Fruit fly (Drosophila melanogaster) whole organism, embryonic: ENCODE measurements around the gene bb8.
A peak's percentile ranks its signal among the peaks of the same experiment; 100 is the strongest.

Experiments used
- BtbVII ChIP-seq: fragments of 200-800 bp; sonication (Bioruptor generic); optimal IDR thresholded peaks from 3 replicates; lab custom pipeline; 2017; ENCODE audit warnings: missing biosample characterization, mild to moderate bottlenecking, missing genetic modification characterization
- CG10321 ChIP-seq: fragments of 200-800 bp; sonication (Bioruptor generic); IDR thresholded peaks from 2 replicates; pipeline ENCODE4 v1.3.6; 2022; ENCODE audit warnings: missing biosample characterization, missing genetic modification characterization
- CG11093 ChIP-seq: fragments of 200-800 bp; sonication (Bioruptor generic); IDR thresholded peaks from 3 replicates; pipeline ENCODE4 v1.3.6; 2022; ENCODE audit warnings: missing biosample characterization, missing genetic modification characterization
- CG12155 ChIP-seq: fragments of 200-800 bp; sonication (Bioruptor generic); optimal IDR thresholded peaks from 3 replicates; lab custom pipeline; 2016; ENCODE audit warnings: missing biosample characterization, missing genetic modification characterization
- CG13287 ChIP-seq: fragments of 200-800 bp; sonication (Bioruptor generic); IDR thresholded peaks from 2 replicates; pipeline ENCODE4 v1.3.6; 2022; ENCODE audit warnings: missing biosample characterization, missing genetic modification characterization; ENCODE audit not compliant: partially characterized antibody
- CG1603 ChIP-seq: fragments of 200-800 bp; sonication (Bioruptor generic); optimal IDR thresholded peaks from 2 replicates; lab custom pipeline; 2019; ENCODE audit warnings: missing biosample characterization, mild to moderate bottlenecking, missing genetic modification characterization, moderate library complexity
- CG16779 ChIP-seq: fragments of 200-800 bp; sonication (Bioruptor generic); IDR thresholded peaks from 2 replicates; pipeline ENCODE4 v1.3.6; 2022; ENCODE audit warnings: missing biosample characterization, missing genetic modification characterization
- CG1832 ChIP-seq: fragments of 200-800 bp; sonication (Bioruptor generic); optimal IDR thresholded peaks from 2 replicates; lab custom pipeline; 2017; ENCODE audit warnings: missing biosample characterization, mild to moderate bottlenecking, missing genetic modification characterization, inconsistent platforms
- CG18599 ChIP-seq: fragments of 200-800 bp; sonication (Bioruptor generic); optimal IDR thresholded peaks from 3 replicates; lab custom pipeline; 2017; ENCODE audit warnings: missing biosample characterization, missing genetic modification characterization, mild to moderate bottlenecking, moderate library complexity, missing genetic modification reagents
- CG2712 ChIP-seq: fragments of 200-800 bp; optimal IDR thresholded peaks from 3 replicates; lab custom pipeline; 2019; ENCODE audit warnings: missing biosample characterization, mild to moderate bottlenecking, missing genetic modification characterization, moderate library complexity
- CG32532 ChIP-seq: fragments of 200-800 bp; sonication (Bioruptor generic); IDR thresholded peaks from 2 replicates; pipeline ENCODE4 v1.3.6; 2022; ENCODE audit warnings: missing biosample characterization, missing genetic modification characterization
- CG34376 ChIP-seq: fragments of 200-800 bp; sonication (Bioruptor generic); optimal IDR thresholded peaks from 2 replicates; lab custom pipeline; 2018; ENCODE audit warnings: missing biosample characterization, mild to moderate bottlenecking, missing genetic modification characterization
- CG34422 ChIP-seq: fragments of 200-800 bp; sonication (Bioruptor generic); IDR thresholded peaks from 3 replicates; pipeline ENCODE4 v1.3.6; 2022; ENCODE audit warnings: missing biosample characterization, missing genetic modification characterization
- CG4360 ChIP-seq: fragments of 200-800 bp; sonication (Bioruptor generic); IDR thresholded peaks from 2 replicates; pipeline ENCODE4 v1.3.6; 2022; ENCODE audit warnings: missing biosample characterization, missing genetic modification characterization
- CG4424 ChIP-seq: fragments of 200-800 bp; sonication (Bioruptor generic); optimal IDR thresholded peaks from 3 replicates; lab custom pipeline; 2016; ENCODE audit warnings: missing biosample characterization, missing genetic modification characterization
- CG6854 ChIP-seq: fragments of 200-800 bp; sonication (Bioruptor generic); optimal IDR thresholded peaks from 3 replicates; lab custom pipeline; 2017; ENCODE audit warnings: missing biosample characterization, mild to moderate bottlenecking, missing genetic modification characterization
- CG7372 ChIP-seq: fragments of 200-800 bp; sonication (Bioruptor generic); IDR thresholded peaks from 2 replicates; pipeline ENCODE4 v1.3.6; 2022; ENCODE audit warnings: missing biosample characterization, missing genetic modification characterization
- CG8089 ChIP-seq: fragments of 200-800 bp; sonication (Bioruptor generic); optimal IDR thresholded peaks from 3 replicates; lab custom pipeline; 2016; ENCODE audit warnings: missing biosample characterization, missing genetic modification characterization
- CG9609 ChIP-seq: fragments of 200-800 bp; sonication (Bioruptor generic); optimal IDR thresholded peaks from 3 replicates; lab custom pipeline; 2016; ENCODE audit warnings: missing biosample characterization, missing genetic modification characterization
- E2f1 ChIP-seq: fragments of 200-800 bp; sonication (Bioruptor generic); IDR thresholded peaks from 2 replicates; pipeline ENCODE4 v1.3.6; 2022; ENCODE audit warnings: missing biosample characterization, missing genetic modification characterization
- ERR ChIP-seq: fragments of 200-800 bp; sonication (Bioruptor generic); optimal IDR thresholded peaks from 2 replicates; lab custom pipeline; 2016; ENCODE audit warnings: missing biosample characterization, missing genetic modification characterization
- Fer1 ChIP-seq: fragments of 200-800 bp; sonication (Bioruptor generic); optimal IDR thresholded peaks from 2 replicates; lab custom pipeline; 2017; ENCODE audit warnings: missing biosample characterization, mild to moderate bottlenecking, missing genetic modification characterization
- GATAe ChIP-seq: fragments of 200-800 bp; sonication (Bioruptor generic); conservative IDR thresholded peaks from 2 replicates; pipeline ENCODE4 v1.3.6; 2022; ENCODE audit warnings: missing biosample characterization, missing genetic modification characterization
- HLH3B ChIP-seq: fragments of 200-800 bp; sonication (Bioruptor generic); IDR thresholded peaks from 2 replicates; pipeline ENCODE4 v1.3.6; 2022; ENCODE audit warnings: missing biosample characterization, missing genetic modification characterization
- HmgZ ChIP-seq: fragments of 200-800 bp; sonication (Bioruptor generic); optimal IDR thresholded peaks from 2 replicates; lab custom pipeline; 2018; ENCODE audit warnings: missing biosample characterization, mild to moderate bottlenecking, missing genetic modification characterization
- Jarid2 ChIP-seq: fragments of 200-800 bp; sonication (Bioruptor generic); optimal IDR thresholded peaks from 3 replicates; lab custom pipeline; 2017; ENCODE audit warnings: mild to moderate bottlenecking, missing biosample characterization, missing genetic modification reagents, missing genetic modification characterization
- Mrtf ChIP-seq: fragments of 200-800 bp; sonication (Bioruptor generic); IDR thresholded peaks from 3 replicates; pipeline ENCODE4 v1.3.6; 2022; ENCODE audit warnings: missing biosample characterization, missing genetic modification characterization
- Opbp ChIP-seq: fragments of 200-800 bp; sonication (Bioruptor generic); IDR thresholded peaks from 3 replicates; pipeline ENCODE4 v1.3.6; 2022; ENCODE audit warnings: missing biosample characterization, missing genetic modification characterization; ENCODE audit not compliant: partially characterized antibody
- Side ChIP-seq: fragments of 200-800 bp; sonication (Bioruptor generic); optimal IDR thresholded peaks from 2 replicates; lab custom pipeline; 2016; ENCODE audit warnings: missing biosample characterization, missing genetic modification characterization
- Stat92E ChIP-seq, 3 experiments: fragments of >200 bp in 2 of 3; fragments of 200-800 bp in 1 of 3; sonication (Bioruptor generic) in 1 of 3; optimal IDR thresholded peaks; 2 replicates each; lab custom pipeline; 2017 to 2019; ENCODE audit warnings: missing biosample characterization in 3 of 3, missing genetic modification characterization in 3 of 3, mild to moderate bottlenecking in 1 of 3, moderate library complexity in 1 of 3
- YL-1 ChIP-seq: fragments of 200-800 bp; sonication (Bioruptor generic); optimal IDR thresholded peaks from 3 replicates; lab custom pipeline; 2017; ENCODE audit warnings: missing biosample characterization, mild to moderate bottlenecking, missing genetic modification characterization
- amos ChIP-seq: fragments of 200-800 bp; sonication (Bioruptor generic); IDR thresholded peaks from 2 replicates; pipeline ENCODE4 v1.3.6; 2022; ENCODE audit warnings: missing biosample characterization, missing genetic modification characterization; ENCODE audit not compliant: partially characterized antibody
- cg ChIP-seq: fragments of 200-800 bp; sonication (Bioruptor generic); optimal IDR thresholded peaks from 3 replicates; lab custom pipeline; 2019; ENCODE audit warnings: missing biosample characterization, mild to moderate bottlenecking, missing genetic modification characterization, moderate library complexity
- chif ChIP-seq, 2 experiments: fragments of 200-800 bp; sonication (Bioruptor generic); optimal IDR thresholded peaks; 3 replicates each; lab custom pipeline; 2016; ENCODE audit warnings: missing biosample characterization in 2 of 2, missing genetic modification characterization in 2 of 2
- cwo ChIP-seq: fragments of 200-800 bp; sonication (Bioruptor generic); optimal IDR thresholded peaks from 3 replicates; lab custom pipeline; 2017; ENCODE audit warnings: missing biosample characterization, missing genetic modification characterization, mild to moderate bottlenecking, moderate library complexity, missing genetic modification reagents
- dysf ChIP-seq: fragments of 200-800 bp; sonication (Bioruptor generic); IDR thresholded peaks from 3 replicates; pipeline ENCODE4 v1.3.6; 2022; ENCODE audit warnings: missing biosample characterization, missing genetic modification characterization
- ewg ChIP-seq: fragments of 200-800 bp; sonication (Bioruptor generic); optimal IDR thresholded peaks from 3 replicates; lab custom pipeline; 2017; ENCODE audit warnings: mild to moderate bottlenecking, missing biosample characterization, missing genetic modification reagents, missing genetic modification characterization
- fu2 ChIP-seq: fragments of 200-800 bp; sonication (Bioruptor generic); optimal IDR thresholded peaks from 2 replicates; lab custom pipeline; 2016; ENCODE audit warnings: missing biosample characterization, missing genetic modification characterization
- lmd ChIP-seq: fragments of 200-800 bp; sonication (Bioruptor generic); IDR thresholded peaks from 2 replicates; pipeline ENCODE4 v1.3.6; 2022; ENCODE audit warnings: missing biosample characterization, missing genetic modification characterization
- lola ChIP-seq, 3 experiments: fragments of >200 bp in 2 of 3; fragments of 200-800 bp in 1 of 3; sonication (Bioruptor generic) in 1 of 3; optimal IDR thresholded peaks; 2 replicates each; lab custom pipeline; 2017 to 2019; ENCODE audit warnings: missing biosample characterization in 3 of 3, missing genetic modification characterization in 3 of 3, mild to moderate bottlenecking in 1 of 3, moderate library complexity in 1 of 3
- lov ChIP-seq, 2 experiments: fragments of 200-800 bp in 1 of 2; fragments of >200 bp in 1 of 2; sonication (Bioruptor generic) in 1 of 2; IDR thresholded peaks in 1 of 2; optimal IDR thresholded peaks in 1 of 2; 2 replicates in 1 of 2; 3 replicates in 1 of 2; pipeline versions ENCODE4 v1.3.6 to Lab custom; 2017 to 2022; ENCODE audit warnings: missing biosample characterization in 1 of 2, missing genetic modification characterization in 1 of 2
- nmo ChIP-seq: fragments of 200-800 bp; sonication (Bioruptor generic); optimal IDR thresholded peaks from 2 replicates; lab custom pipeline; 2018; ENCODE audit warnings: missing biosample characterization, mild to moderate bottlenecking, missing genetic modification characterization, moderate library complexity
- row ChIP-seq: fragments of 200-800 bp; sonication (Bioruptor generic); IDR thresholded peaks from 3 replicates; pipeline ENCODE4 v1.3.6; 2022; ENCODE audit warnings: missing biosample characterization, missing genetic modification characterization
- scrt ChIP-seq: fragments of 200-800 bp; sonication (Bioruptor generic); optimal IDR thresholded peaks from 2 replicates; lab custom pipeline; 2018; ENCODE audit warnings: missing biosample characterization, mild to moderate bottlenecking, missing genetic modification characterization, moderate library complexity
- sob ChIP-seq: fragments of 200-800 bp; sonication (Bioruptor generic); IDR thresholded peaks from 2 replicates; pipeline ENCODE4 v1.3.6; 2022; ENCODE audit warnings: missing biosample characterization, missing genetic modification characterization
- unc-4 ChIP-seq: fragments of 200-800 bp; sonication (Bioruptor generic); IDR thresholded peaks from 2 replicates; pipeline ENCODE4 v1.3.6; 2022; ENCODE audit warnings: missing biosample characterization, missing genetic modification characterization; ENCODE audit not compliant: partially characterized antibody
- unpg ChIP-seq: fragments of 200-800 bp; sonication (Bioruptor generic); optimal IDR thresholded peaks from 3 replicates; lab custom pipeline; 2018; ENCODE audit warnings: missing biosample characterization, mild to moderate bottlenecking, missing genetic modification characterization, moderate library complexity
- z ChIP-seq: fragments of 200-800 bp; sonication (Bioruptor generic); IDR thresholded peaks from 3 replicates; pipeline ENCODE4 v1.3.6; 2022; ENCODE audit warnings: missing biosample characterization, missing genetic modification characterization

The bb8 gene

dm6 chr3R:23295360-23295772 is 5.4 kb upstream of the bb8 start (continued):
- peak; percentile 13 for TF ChIP-seq ERR (GFP tag; lab: Kevin White, UChicago)
- TF ChIP-seq CG7372 (GFP tag; lab: Robert Waterston, UW): 0 out of 2 replicates have a peak, but pooled peaks have one; percentile 16
- 0 out of 3 replicates have a peak, but pooled peaks have one; percentile 27 for TF ChIP-seq row (GFP tag; lab: Robert Waterston, UW)
- no peak for TF ChIP-seq lov (optimal IDR thresholded peaks at IDR 0.05; lab: Kevin White, UChicago)
- 0 out of 3 replicates have a peak, but pooled peaks have one; percentile 61 for TF ChIP-seq lov (GFP tag; IDR thresholded peaks at IDR 0.05; lab: Robert Waterston, UW)
- peak; percentile 29 for TF ChIP-seq nmo (GFP tag; lab: Kevin White, UChicago)
- TF ChIP-seq Jarid2 (GFP tag; lab: Kevin White, UChicago): peak; percentile 98
- peak; percentile 61 for TF ChIP-seq cg
- TF ChIP-seq unc-4 (GFP tag; lab: Robert Waterston, UW): peak; percentile 25; the same call in 1 of the 2 replicates
- TF ChIP-seq Stat92E (GFP tag; optimal IDR thresholded peaks at IDR 0.05; lab: Kevin White, UChicago): peak in 1 of 3 experiments; percentile 25
- TF ChIP-seq chif (GFP tag; optimal IDR thresholded peaks at IDR 0.05; lab: Kevin White, UChicago): peak in 1 of 2 experiments; percentile 14
- no peak for TF ChIP-seq YL-1
- TF ChIP-seq CG1832 (GFP tag; lab: Kevin White, UChicago): peak; percentile 96
- peak; percentile 62 for TF ChIP-seq CG4360 (GFP tag; lab: Robert Waterston, UW)
- peak; percentile 15 for TF ChIP-seq Side (GFP tag; lab: Kevin White, UChicago)
- TF ChIP-seq Opbp (GFP tag; lab: Robert Waterston, UW): peak; percentile 76
- peak; percentile 56 for TF ChIP-seq HmgZ (tag; lab: Kevin White, UChicago)
- no peak for TF ChIP-seq lola (GFP tag; optimal IDR thresholded peaks at IDR 0.05; lab: Kevin White, UChicago)
- TF ChIP-seq z: peak; percentile 84
- TF ChIP-seq CG16779: no peak
- no peak for TF ChIP-seq fu2 (GFP tag; lab: Kevin White, UChicago)
- peak; percentile 45 for TF ChIP-seq unpg (GFP tag; lab: Kevin White, UChicago)
- peak; percentile 30 for TF ChIP-seq scrt (GFP tag; lab: Kevin White, UChicago)
- TF ChIP-seq GATAe (GFP tag; lab: Robert Waterston, UW): peak; percentile 78
- 0 out of 3 replicates have a peak, but pooled peaks have one; percentile 22 for TF ChIP-seq dysf (GFP tag; lab: Robert Waterston, UW)
- 0 out of 2 replicates have a peak, but pooled peaks have one; percentile 11 for TF ChIP-seq lmd (GFP tag; lab: Robert Waterston, UW)
- TF ChIP-seq CG8089: peak; percentile 34
- TF ChIP-seq CG34376 (GFP tag; lab: Kevin White, UChicago): peak; percentile 79
- no peak for TF ChIP-seq BtbVII (GFP tag; lab: Kevin White, UChicago)
- peak; percentile 34; the same call in 1 of the 3 replicates for TF ChIP-seq CG34422 (GFP tag; lab: Robert Waterston, UW)
- TF ChIP-seq CG4424 (GFP tag; lab: Kevin White, UChicago): no peak
- TF ChIP-seq CG2712 (tag; lab: Kevin White, UChicago): peak; percentile 45
- TF ChIP-seq CG12155 (GFP tag; lab: Kevin White, UChicago): peak; percentile 23
- TF ChIP-seq CG1603 (tag; lab: Kevin White, UChicago): peak; percentile 24
- TF ChIP-seq CG13287 (GFP tag; lab: Robert Waterston, UW): peak; percentile 48
- peak; percentile 32; the same call in 1 of the 2 replicates for TF ChIP-seq amos (GFP tag; lab: Robert Waterston, UW)
- TF ChIP-seq CG6854 (GFP tag; lab: Kevin White, UChicago): peak; percentile 39
- TF ChIP-seq Fer1: peak; percentile 25
- TF ChIP-seq HLH3B: peak; percentile 30; the same call in 1 of the 2 replicates
- peak; percentile 42; the same call in 1 of the 2 replicates for TF ChIP-seq CG32532 (GFP tag; lab: Robert Waterston, UW)
- TF ChIP-seq CG11093: no peak
- peak; percentile 60 for TF ChIP-seq sob (GFP tag; lab: Robert Waterston, UW)
- peak; percentile 15 for TF ChIP-seq CG18599 (GFP tag; lab: Kevin White, UChicago)
- TF ChIP-seq ewg (GFP tag; lab: Kevin White, UChicago): peak; percentile 47
- TF ChIP-seq Mrtf (GFP tag; lab: Robert Waterston, UW): no peak
- TF ChIP-seq CG10321 (GFP tag; lab: Robert Waterston, UW): peak; percentile 60; the same call in 1 of the 2 replicates
- no peak for TF ChIP-seq CG9609 (GFP tag; lab: Kevin White, UChicago)
- no peak for TF ChIP-seq E2f1 (GFP tag; lab: Robert Waterston, UW)
- TF ChIP-seq cwo: no peak
